Worm (Caenorhabditis elegans) whole organism, L1 larva: ENCODE data around the gene T05C3.6.

Experiments used
- sox-4 ChIP-seq: sonication (generic microtip); optimal IDR thresholded peaks from 2 replicates; lab custom pipeline; 2016; ENCODE audit warnings: missing genetic modification characterization, missing compliant biosample characterization
- unc-86 ChIP-seq: sonication (generic microtip); optimal IDR thresholded peaks from 2 replicates; lab custom pipeline; 2016; ENCODE audit warnings: missing genetic modification characterization, missing compliant biosample characterization

DNA sequence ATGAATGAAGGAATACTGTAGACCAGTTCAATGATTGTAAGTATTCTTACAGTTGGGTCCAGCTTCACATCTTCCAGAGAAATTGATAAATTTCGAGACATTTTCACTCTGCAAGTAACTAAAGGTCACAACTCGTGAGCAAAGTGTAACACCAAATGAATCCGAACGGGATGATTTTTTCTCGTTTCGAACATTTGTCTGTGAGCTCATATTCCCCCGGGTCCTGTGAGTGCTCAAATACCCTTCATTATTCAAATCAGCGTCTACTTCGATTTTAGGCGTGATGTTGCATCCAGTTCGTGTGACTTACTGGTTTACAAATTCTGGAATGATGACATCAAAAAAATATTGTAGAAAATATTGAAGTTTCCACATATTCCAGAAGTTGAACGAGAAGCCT is 24.9 kb upstream of the T05C3.6 start, which contains the start of gene srg-68:
- TF ChIP-seq unc-86 (no peak), sox-4 (tag; lab: Kevin White, UChicago) (no peak)
